Fruit fly (Drosophila melanogaster) whole organism, pupa: ENCODE measurements around the gene CG5466.
A peak's percentile ranks its signal among the peaks of the same experiment; 100 is the strongest.

Source experiments
- CG10348 ChIP-seq: fragments of 200-800 bp; sonication (Bioruptor generic); IDR thresholded peaks from 2 replicates; pipeline ENCODE4 v1.3.6; 2022; ENCODE audit warnings: missing biosample characterization, missing genetic modification characterization
- CG12605 ChIP-seq: fragments of 200-800 bp; sonication (Bioruptor generic); IDR thresholded peaks from 2 replicates; pipeline ENCODE4 v1.3.6; 2022; ENCODE audit warnings: missing biosample characterization, missing genetic modification characterization
- CG13204 ChIP-seq: fragments of 200-800 bp; sonication (Bioruptor generic); optimal IDR thresholded peaks from 2 replicates; lab custom pipeline; 2018; ENCODE audit warnings: missing biosample characterization, mild to moderate bottlenecking, missing genetic modification characterization, moderate library complexity
- CG14655 ChIP-seq: fragments of 200-800 bp; sonication (Bioruptor generic); optimal IDR thresholded peaks from 3 replicates; lab custom pipeline; 2017; ENCODE audit warnings: mild to moderate bottlenecking, missing biosample characterization, missing genetic modification reagents, missing genetic modification characterization
- CG15710 ChIP-seq: fragments of 200-800 bp; sonication (Bioruptor generic); optimal IDR thresholded peaks from 2 replicates; lab custom pipeline; 2018; ENCODE audit warnings: missing biosample characterization, mild to moderate bottlenecking, missing genetic modification characterization, moderate library complexity
- CG17806 ChIP-seq: fragments of 200-800 bp; sonication (Bioruptor generic); optimal IDR thresholded peaks from 2 replicates; lab custom pipeline; 2018; ENCODE audit warnings: missing biosample characterization, mild to moderate bottlenecking, missing genetic modification characterization, moderate library complexity
- CG32121 ChIP-seq: fragments of 200-800 bp; sonication (Bioruptor generic); IDR thresholded peaks from 2 replicates; pipeline ENCODE4 v1.3.6; 2022; ENCODE audit warnings: missing biosample characterization, missing genetic modification characterization
- CG34367 ChIP-seq: fragments of 200-800 bp; sonication (Bioruptor generic); optimal IDR thresholded peaks from 2 replicates; lab custom pipeline; 2018; ENCODE audit warnings: missing biosample characterization, mild to moderate bottlenecking, missing genetic modification characterization
- CG4496 ChIP-seq: fragments of 200-800 bp; sonication (Bioruptor generic); IDR thresholded peaks from 3 replicates; pipeline ENCODE4 v1.3.6; 2022; ENCODE audit warnings: missing biosample characterization, missing genetic modification characterization
- CG8159 ChIP-seq: fragments of 200-800 bp; sonication (Bioruptor generic); optimal IDR thresholded peaks from 3 replicates; lab custom pipeline; 2018; ENCODE audit warnings: missing biosample characterization, mild to moderate bottlenecking, missing genetic modification characterization, moderate library complexity
- CG8301 ChIP-seq: fragments of 200-800 bp; sonication (Bioruptor generic); optimal IDR thresholded peaks from 2 replicates; lab custom pipeline; 2018; ENCODE audit warnings: missing biosample characterization, mild to moderate bottlenecking, missing genetic modification characterization
- CG9948 ChIP-seq: fragments of 200-800 bp; sonication (Bioruptor generic); optimal IDR thresholded peaks from 2 replicates; lab custom pipeline; 2018; ENCODE audit warnings: missing biosample characterization, mild to moderate bottlenecking, missing genetic modification characterization, moderate library complexity
- EcR ChIP-seq: fragments of 200-800 bp; sonication (Bioruptor generic); optimal IDR thresholded peaks from 3 replicates; lab custom pipeline; 2019; ENCODE audit warnings: missing biosample characterization, missing genetic modification characterization, mild to moderate bottlenecking, moderate library complexity, missing genetic modification reagents
- Ets98B ChIP-seq: fragments of 200-800 bp; sonication (Bioruptor generic); IDR thresholded peaks from 2 replicates; pipeline ENCODE4 v1.3.6; 2022; ENCODE audit warnings: missing biosample characterization, missing genetic modification characterization
- Pif1B ChIP-seq: fragments of 200-800 bp; sonication (Bioruptor generic); optimal IDR thresholded peaks from 3 replicates; lab custom pipeline; 2016; ENCODE audit warnings: missing biosample characterization, missing genetic modification characterization
- Snoo ChIP-seq: fragments of 200-800 bp; sonication (Bioruptor generic); optimal IDR thresholded peaks from 3 replicates; lab custom pipeline; 2017; ENCODE audit warnings: missing biosample characterization, mild to moderate bottlenecking, missing genetic modification characterization, inconsistent platforms
- fd96Ca ChIP-seq: fragments of 200-800 bp; sonication (Bioruptor generic); IDR thresholded peaks from 3 replicates; pipeline ENCODE4 v1.3.6; 2022; ENCODE audit warnings: missing biosample characterization, missing genetic modification characterization
- gl ChIP-seq: fragments of 200-800 bp; sonication (Bioruptor generic); optimal IDR thresholded peaks from 2 replicates; lab custom pipeline; 2018; ENCODE audit warnings: missing biosample characterization, mild to moderate bottlenecking, missing genetic modification characterization
- rn ChIP-seq: fragments of 200-800 bp; sonication (Bioruptor generic); IDR thresholded peaks from 2 replicates; pipeline ENCODE4 v1.3.6; 2022; ENCODE audit warnings: missing biosample characterization, missing genetic modification characterization

The CG5466 gene

dm6 chr3R:20656649-20657048, 39.0 kb downstream of the CG5466 start:
- TF ChIP-seq CG9948 (no peak), CG32121 (peak; percentile 77), CG14655 (GFP tag; lab: Kevin White, UChicago) (no peak), CG8301 (tag; lab: Kevin White, UChicago) (no peak), rn (GFP tag; lab: Robert Waterston, UW) (no peak), CG4496 (GFP tag; lab: Robert Waterston, UW) (peak; percentile 60), CG15710 (tag; lab: Kevin White, UChicago) (no peak), Snoo (tag; lab: Kevin White, UChicago) (no peak), CG10348 (GFP tag; lab: Robert Waterston, UW) (no peak), EcR (GFP tag; lab: Kevin White, UChicago) (no peak), Ets98B (GFP tag; lab: Robert Waterston, UW) (peak; percentile 69), CG12605 (no peak), CG13204 (GFP tag; lab: Kevin White, UChicago) (no peak), CG17806 (tag; lab: Kevin White, UChicago) (no peak), fd96Ca (GFP tag; lab: Robert Waterston, UW) (peak; percentile 81), CG34367 (tag; lab: Kevin White, UChicago) (no peak)

- no peak for TF ChIP-seq CG17806 (tag; lab: Kevin White, UChicago)
- TF ChIP-seq rn (GFP tag; lab: Robert Waterston, UW): no peak
- TF ChIP-seq CG10348 (GFP tag; lab: Robert Waterston, UW): no peak
- TF ChIP-seq Pif1B (GFP tag; lab: Kevin White, UChicago): no peak
- no peak for TF ChIP-seq CG8301 (tag; lab: Kevin White, UChicago)
- TF ChIP-seq CG14655 (GFP tag; lab: Kevin White, UChicago): no peak
- TF ChIP-seq CG15710 (tag; lab: Kevin White, UChicago): no peak
- TF ChIP-seq gl (tag; lab: Kevin White, UChicago): no peak
- TF ChIP-seq CG4496 (GFP tag; lab: Robert Waterston, UW): no peak
- TF ChIP-seq, all 21 proteins: peak for 0
These were observed 42.1 kb downstream of the CG5466 start, which contains the start of gene Nep4 for dm6 chr3R:20659804-20660203. Nep4 (minus strand) TSS chr3R:20659904.

DNA sequence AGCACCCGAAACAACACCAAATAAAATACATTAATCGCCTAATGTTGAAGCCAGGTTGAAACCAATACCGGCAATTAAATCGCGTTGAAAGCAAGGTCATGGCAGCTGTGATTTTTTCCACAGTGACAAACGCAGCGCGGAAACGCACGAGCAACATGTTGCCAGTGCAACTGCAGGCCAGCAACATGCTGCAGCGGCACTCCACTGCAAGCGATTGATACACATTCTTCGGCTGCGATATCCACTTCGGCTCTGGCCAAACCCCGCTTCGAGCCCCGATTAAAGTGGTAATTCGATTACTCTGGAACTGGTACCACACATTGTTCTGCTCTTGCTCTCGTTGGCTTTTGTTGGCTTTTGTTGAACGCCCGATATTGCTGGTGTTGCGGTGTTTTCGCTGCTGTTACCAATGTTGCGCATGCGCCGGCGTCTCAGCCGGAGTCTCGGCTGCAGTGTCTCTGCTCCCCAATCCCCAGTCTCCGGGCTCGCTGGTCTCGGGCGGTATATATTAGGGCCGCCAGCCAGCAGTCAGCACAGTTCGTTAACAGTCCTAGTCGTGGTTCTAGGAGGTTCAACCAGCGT, 51.4 kb downstream of the CG5466 start, which contains the start of gene Cpr92F:
Cpr92F (plus strand) TSS at position 532 of the 582 bp plus-strand sequence.
- TF ChIP-seq CG13204 (GFP tag; lab: Kevin White, UChicago) (no peak), rn (GFP tag; lab: Robert Waterston, UW) (no peak), fd96Ca (GFP tag; lab: Robert Waterston, UW) (0 out of 3 replicates have a peak, but pooled peaks have one; percentile 12), CG8159 (tag; lab: Kevin White, UChicago) (no peak)
- TF ChIP-seq, all 21 proteins: peak for 1
